Fruit fly (Drosophila melanogaster): Measurements from ENCODE around the gene Btnd.

Btnd gene

dm6 chrX:6219227-6219626, at the start of gene Btnd:
Gene Btnd, minus strand, starts transcription at chrX:6219327.
- no peak for TF ChIP-seq CG17801 (GFP tag; optimal IDR thresholded peaks at IDR 0.05; ENCODE audit: partially characterized antibody)

dm6 chrX:6267745-6268582, 48.8 kb upstream of the Btnd start, which contains the start of gene Spt6:
Gene Spt6, plus strand, starts transcription at chrX:6267797.
- peak; percentile 34 for TF ChIP-seq CG17801 (GFP tag; optimal IDR thresholded peaks at IDR 0.05; ENCODE audit: partially characterized antibody)

dm6 chrX:6267187-6267711, 48.1 kb upstream of the Btnd start, which contains the start of gene schlank:
Gene schlank, minus strand, starts transcription at chrX:6267228.
- TF ChIP-seq CG17801 (GFP tag; optimal IDR thresholded peaks at IDR 0.05; ENCODE audit: partially characterized antibody): no peak

- no peak for TF ChIP-seq CG17801 (GFP tag; optimal IDR thresholded peaks at IDR 0.05; ENCODE audit: partially characterized antibody)
Observed at dm6 chrX:6266092-6266491, 47.0 kb upstream of the Btnd start.

dm6 chrX:6265456-6265877, 46.3 kb upstream of the Btnd start:
- peak; percentile 95 for TF ChIP-seq CG17801 (GFP tag; optimal IDR thresholded peaks at IDR 0.05; ENCODE audit: partially characterized antibody)

- TF ChIP-seq CG17801 (GFP tag; optimal IDR thresholded peaks at IDR 0.05; ENCODE audit: partially characterized antibody): no peak
Observed at dm6 chrX:6264456-6264855, 45.3 kb upstream of the Btnd start.

- no peak for TF ChIP-seq CG17801 (GFP tag; optimal IDR thresholded peaks at IDR 0.05; ENCODE audit: partially characterized antibody)
Observed at dm6 chrX:6263614-6264130, 44.5 kb upstream of the Btnd start.

- no peak for TF ChIP-seq CG17801 (GFP tag; optimal IDR thresholded peaks at IDR 0.05; ENCODE audit: partially characterized antibody)
Observed at dm6 chrX:6260900-6261299, 41.8 kb upstream of the Btnd start, which contains the start of gene Josd. Gene Josd, plus strand, starts transcription at chrX:6261169.

dm6 chrX:6259696-6260095, 40.6 kb upstream of the Btnd start:
- TF ChIP-seq CG17801 (GFP tag; optimal IDR thresholded peaks at IDR 0.05; ENCODE audit: partially characterized antibody): no peak

dm6 chrX:6255414-6255915, 36.3 kb upstream of the Btnd start, which contains the start of the genes Rbcn-3A and Spx:
Gene Rbcn-3A, minus strand, starts transcription at chrX:6255487.
Gene Spx, plus strand, starts transcription at chrX:6255822.
- peak; percentile 35 for TF ChIP-seq CG17801 (GFP tag; optimal IDR thresholded peaks at IDR 0.05; ENCODE audit: partially characterized antibody)

dm6 chrX:6254617-6255349, 35.7 kb upstream of the Btnd start:
- no peak for TF ChIP-seq CG17801 (GFP tag; optimal IDR thresholded peaks at IDR 0.05; ENCODE audit: partially characterized antibody)

- TF ChIP-seq CG17801 (GFP tag; optimal IDR thresholded peaks at IDR 0.05; ENCODE audit: partially characterized antibody): no peak
Observed at dm6 chrX:6253701-6254100, 34.6 kb upstream of the Btnd start.

- TF ChIP-seq CG17801 (GFP tag; optimal IDR thresholded peaks at IDR 0.05; ENCODE audit: partially characterized antibody): no peak
Observed at dm6 chrX:6252897-6253540, 33.9 kb upstream of the Btnd start.

- no peak for TF ChIP-seq CG17801 (GFP tag; optimal IDR thresholded peaks at IDR 0.05; ENCODE audit: partially characterized antibody)
Observed at dm6 chrX:6237015-6237414, 17.9 kb upstream of the Btnd start, which contains the start of gene CG14445. Gene CG14445, plus strand, starts transcription at chrX:6237315.
